Fruit fly (Drosophila melanogaster) whole organism, embryonic: ENCODE results near the gene Irbp.

Source experiments
- CG43689 ChIP-seq: fragments of 200-800 bp; sonication (Bioruptor generic); IDR thresholded peaks from 2 replicates; pipeline ENCODE4 v1.3.6; 2022; ENCODE audit warnings: missing biosample characterization, missing genetic modification characterization
- CG6791 ChIP-seq: fragments of 200-800 bp; sonication (Bioruptor generic); IDR thresholded peaks from 3 replicates; pipeline ENCODE4 v1.3.6; 2022; ENCODE audit warnings: missing biosample characterization, missing genetic modification characterization; ENCODE audit not compliant: partially characterized antibody

- TF ChIP-seq CG6791 (GFP tag; lab: Robert Waterston, UW): 0 out of 3 replicates have a peak, but pooled peaks have one; percentile 44
- TF ChIP-seq CG43689: no peak
Observed at dm6 chr3R:11431395-11431977, 21.6 kb downstream of the Irbp start, which contains the start of the genes RpL24-like and CG5276.
